Fruit fly (Drosophila melanogaster): ENCODE measurements around the gene CG32354.

dm6 chr3L:8461229-8462004, 39.4 kb upstream of the CG32354 start:
- TF ChIP-seq CG1620 (GFP tag; optimal IDR thresholded peaks at IDR 0.05) (no peak), pad (GFP tag; optimal IDR thresholded peaks at IDR 0.05) (no peak), CG14711 (tag; optimal IDR thresholded peaks at IDR 0.05) (no peak), Hr96 (GFP tag; optimal IDR thresholded peaks at IDR 0.05) (no peak)

Measured in whole organism, adult.